Worm (Caenorhabditis elegans) whole organism, L1 larva: ENCODE measurements around the gene fbxa-6.

Experiments used
- aha-1 ChIP-seq: fragments of 150-350 bp; optimal IDR thresholded peaks from 2 replicates; lab custom pipeline; 2014; ENCODE audit warnings: missing biosample characterization, missing genetic modification characterization
- alr-1 ChIP-seq: fragments of 200-800 bp; sonication (Bioruptor generic); optimal IDR thresholded peaks from 2 replicates; lab custom pipeline; 2018; ENCODE audit warnings: borderline replicate concordance, mild to moderate bottlenecking, missing genetic modification characterization, missing compliant biosample characterization
- ama-1 ChIP-seq: fragments of 150-350 bp; optimal IDR thresholded peaks from 2 replicates; lab custom pipeline; 2014
- ceh-63 ChIP-seq: fragments of 200-800 bp; sonication (Bioruptor generic); optimal IDR thresholded peaks from 2 replicates; lab custom pipeline; 2018; ENCODE audit warnings: mild to moderate bottlenecking, missing genetic modification characterization, missing compliant biosample characterization
- ceh-82 ChIP-seq, 3 experiments: fragments of 150-350 bp in 1 of 3; sonication (generic microtip) in 2 of 3; optimal IDR thresholded peaks; 2 replicates each; lab custom pipeline; 2014 to 2017; ENCODE audit warnings: missing biosample characterization in 3 of 3, missing genetic modification characterization in 3 of 3
- ces-1 ChIP-seq: fragments of 150-350 bp; optimal IDR thresholded peaks from 2 replicates; lab custom pipeline; 2014; ENCODE audit warnings: missing biosample characterization, missing genetic modification reagents, missing genetic modification characterization
- dsc-1 ChIP-seq: sonication (generic microtip); optimal IDR thresholded peaks from 2 replicates; lab custom pipeline; 2016; ENCODE audit warnings: mild to moderate bottlenecking, missing genetic modification characterization, missing compliant biosample characterization
- efl-1 ChIP-seq, 4 experiments: fragments of 150-350 bp; optimal IDR thresholded peaks in 3 of 4; peaks in 1 of 4; 1 replicate in 1 of 4; 2 replicates in 3 of 4; lab custom pipeline; 2014; ENCODE audit warnings: missing biosample characterization in 2 of 4, missing genetic modification characterization in 2 of 4, missing genetic modification reagents in 2 of 4
- efl-3 ChIP-seq: fragments of 200-800 bp; sonication (Bioruptor generic); optimal IDR thresholded peaks from 2 replicates; lab custom pipeline; 2018; ENCODE audit warnings: mild to moderate bottlenecking, missing genetic modification characterization, missing compliant biosample characterization
- egl-13 ChIP-seq: sonication (generic microtip); optimal IDR thresholded peaks from 2 replicates; lab custom pipeline; 2016; ENCODE audit warnings: missing genotype, missing genetic modification reagents, missing genetic modification characterization, missing compliant biosample characterization
- elt-3 ChIP-seq, 6 experiments: fragments of 150-350 bp in 1 of 6; sonication (generic microtip); optimal IDR thresholded peaks; 2 replicates each; lab custom pipeline; 2017 to 2018; ENCODE audit warnings: missing biosample characterization in 6 of 6, missing genetic modification characterization in 6 of 6, inconsistent platforms in 1 of 6
- ets-5 ChIP-seq: fragments of 200-800 bp; sonication (Bioruptor generic); IDR thresholded peaks from 2 replicates; pipeline ENCODE4 v1.3.6; 2022; ENCODE audit warnings: missing genetic modification characterization, missing compliant biosample characterization
- fkh-10 ChIP-seq: sonication (generic microtip); optimal IDR thresholded peaks from 2 replicates; lab custom pipeline; 2017; ENCODE audit warnings: missing biosample characterization, missing genetic modification reagents, missing genetic modification characterization
- fkh-8 ChIP-seq: sonication (generic microtip); optimal IDR thresholded peaks from 2 replicates; lab custom pipeline; 2016; ENCODE audit warnings: mild to moderate bottlenecking, missing genetic modification characterization, missing compliant biosample characterization
- fos-1 ChIP-seq: fragments of 150-350 bp; optimal IDR thresholded peaks from 2 replicates; lab custom pipeline; 2014; ENCODE audit warnings: missing biosample characterization, missing genetic modification characterization
- grh-1 ChIP-seq: fragments of 200-800 bp; sonication (Bioruptor generic); IDR thresholded peaks from 2 replicates; pipeline ENCODE4 v1.3.6; 2022; ENCODE audit warnings: missing genetic modification reagents, missing genetic modification characterization, missing compliant biosample characterization
- hlh-17 ChIP-seq: fragments of 200-800 bp; sonication (Bioruptor generic); optimal IDR thresholded peaks from 2 replicates; lab custom pipeline; 2018; ENCODE audit warnings: missing genetic modification characterization, mild to moderate bottlenecking, missing compliant biosample characterization, moderate library complexity, borderline replicate concordance
- irx-1 ChIP-seq: sonication (generic microtip); optimal IDR thresholded peaks from 2 replicates; lab custom pipeline; 2016; ENCODE audit warnings: missing genetic modification characterization, missing compliant biosample characterization
- lin-13 ChIP-seq: fragments of 150-350 bp; optimal IDR thresholded peaks from 2 replicates; lab custom pipeline; 2014; ENCODE audit warnings: missing biosample characterization, missing genetic modification reagents, missing genetic modification characterization
- lin-14 ChIP-seq: fragments of 200-800 bp; sonication (Bioruptor generic); optimal IDR thresholded peaks from 2 replicates; lab custom pipeline; 2018; ENCODE audit warnings: mild to moderate bottlenecking, missing genetic modification characterization, moderate library complexity, missing compliant biosample characterization
- lin-39 ChIP-seq: fragments of 150-350 bp; optimal IDR thresholded peaks from 2 replicates; lab custom pipeline; 2014; ENCODE audit warnings: missing biosample characterization, missing genetic modification reagents, missing genetic modification characterization
- mab-9 ChIP-seq: fragments of 200-800 bp; sonication (Bioruptor generic); IDR thresholded peaks from 2 replicates; pipeline ENCODE4 v1.3.6; 2022; ENCODE audit warnings: missing genetic modification reagents, missing genetic modification characterization, missing compliant biosample characterization
- mef-2 ChIP-seq: fragments of 150-350 bp; optimal IDR thresholded peaks from 2 replicates; lab custom pipeline; 2014; ENCODE audit warnings: missing biosample characterization, missing genetic modification characterization
- nhr-11 ChIP-seq: fragments of 150-350 bp; optimal IDR thresholded peaks from 2 replicates; lab custom pipeline; 2014; ENCODE audit warnings: missing biosample characterization, missing genetic modification characterization
- nhr-19 ChIP-seq: fragments of 200-800 bp; sonication (Bioruptor generic); conservative IDR thresholded peaks from 2 replicates; pipeline ENCODE4 v1.3.6; 2022; ENCODE audit warnings: missing genetic modification characterization, missing compliant biosample characterization
- nhr-28 ChIP-seq: fragments of 150-350 bp; optimal IDR thresholded peaks from 2 replicates; lab custom pipeline; 2014; ENCODE audit warnings: missing biosample characterization, missing genetic modification characterization
- nhr-47 ChIP-seq: sonication (generic microtip); optimal IDR thresholded peaks from 2 replicates; lab custom pipeline; 2016; ENCODE audit warnings: mild to moderate bottlenecking, missing genetic modification characterization, moderate library complexity, missing compliant biosample characterization
- nhr-71 ChIP-seq: sonication (generic microtip); optimal IDR thresholded peaks from 2 replicates; lab custom pipeline; 2016; ENCODE audit warnings: mild to moderate bottlenecking, missing genetic modification characterization, moderate library complexity, missing compliant biosample characterization
- nhr-77 ChIP-seq: fragments of 150-350 bp; optimal IDR thresholded peaks from 2 replicates; lab custom pipeline; 2014; ENCODE audit warnings: missing biosample characterization, missing genetic modification characterization
- nhr-84 ChIP-seq: sonication (generic microtip); optimal IDR thresholded peaks from 2 replicates; lab custom pipeline; 2017; ENCODE audit warnings: missing biosample characterization, missing genetic modification characterization
- pag-3 ChIP-seq: sonication (generic microtip); optimal IDR thresholded peaks from 2 replicates; lab custom pipeline; 2017; ENCODE audit warnings: missing genetic modification characterization, mild to moderate bottlenecking, missing compliant biosample characterization, antibody characterized with exemption, borderline replicate concordance; ENCODE audit not compliant: insufficient read depth
- pqm-1 ChIP-seq: sonication (generic microtip); optimal IDR thresholded peaks from 3 replicates; lab custom pipeline; 2017; ENCODE audit warnings: missing biosample characterization, missing genetic modification characterization
- rnt-1 ChIP-seq: sonication (generic microtip); optimal IDR thresholded peaks from 2 replicates; lab custom pipeline; 2016; ENCODE audit warnings: mild to moderate bottlenecking, missing genetic modification characterization, moderate library complexity, missing compliant biosample characterization
- skn-1 ChIP-seq: fragments of 150-350 bp; optimal IDR thresholded peaks from 2 replicates; lab custom pipeline; 2014; ENCODE audit warnings: missing biosample characterization, missing genetic modification characterization
- snu-23 ChIP-seq: sonication (generic microtip); optimal IDR thresholded peaks from 2 replicates; lab custom pipeline; 2016; ENCODE audit warnings: missing genetic modification characterization, missing compliant biosample characterization
- sox-4 ChIP-seq: sonication (generic microtip); optimal IDR thresholded peaks from 2 replicates; lab custom pipeline; 2016; ENCODE audit warnings: missing genetic modification characterization, missing compliant biosample characterization
- swsn-7 ChIP-seq: sonication (generic microtip); optimal IDR thresholded peaks from 2 replicates; lab custom pipeline; 2016; ENCODE audit warnings: missing genetic modification characterization, missing compliant biosample characterization
- unc-130 ChIP-seq: fragments of 150-350 bp; optimal IDR thresholded peaks from 2 replicates; lab custom pipeline; 2017; ENCODE audit warnings: missing biosample characterization, missing genetic modification characterization, inconsistent platforms
- unc-30 ChIP-seq: sonication (generic microtip); optimal IDR thresholded peaks from 2 replicates; lab custom pipeline; 2017; ENCODE audit warnings: missing biosample characterization, missing genetic modification characterization
- unc-62 ChIP-seq: fragments of 150-350 bp; optimal IDR thresholded peaks from 2 replicates; lab custom pipeline; 2014; ENCODE audit warnings: missing biosample characterization, missing genetic modification reagents, missing genetic modification characterization
- unc-86 ChIP-seq: sonication (generic microtip); optimal IDR thresholded peaks from 2 replicates; lab custom pipeline; 2016; ENCODE audit warnings: missing genetic modification characterization, missing compliant biosample characterization
- unc-98 ChIP-seq: fragments of 200-800 bp; sonication (Bioruptor generic); IDR thresholded peaks from 2 replicates; pipeline ENCODE4 v1.3.6; 2022; ENCODE audit warnings: missing genetic modification characterization, missing compliant biosample characterization
- vab-15 ChIP-seq: sonication (generic microtip); optimal IDR thresholded peaks from 2 replicates; lab custom pipeline; 2017; ENCODE audit warnings: missing genotype, mild to moderate bottlenecking, missing genetic modification characterization, missing compliant biosample characterization
- zip-4 ChIP-seq: fragments of 200-800 bp; sonication (Bioruptor generic); optimal IDR thresholded peaks from 2 replicates; lab custom pipeline; 2018; ENCODE audit warnings: mild to moderate bottlenecking, missing genetic modification characterization, moderate library complexity, missing compliant biosample characterization
- ztf-11 ChIP-seq, 2 experiments: sonication (generic microtip); optimal IDR thresholded peaks; 2 replicates each; lab custom pipeline; 2016 to 2017; ENCODE audit warnings: missing genetic modification characterization in 2 of 2, missing biosample characterization in 1 of 2, missing compliant biosample characterization in 1 of 2
- ztf-4 ChIP-seq: fragments of 150-350 bp; optimal IDR thresholded peaks from 2 replicates; lab custom pipeline; 2014; ENCODE audit warnings: missing biosample characterization, missing genetic modification characterization

The fbxa-6 gene

ce11 chrIII:28841-29240 is 25.9 kb upstream of the fbxa-6 start:
- peak; percentile 62 for TF ChIP-seq dsc-1 (tag; lab: Kevin White, UChicago)
- TF ChIP-seq lin-13 (GFP tag; lab: Kevin White, UChicago), result no peak
- peak; percentile 23 for TF ChIP-seq nhr-71 (tag; lab: Kevin White, UChicago)
- TF ChIP-seq nhr-28 (tag; lab: Kevin White, UChicago), result no peak
- peak; percentile 57 for TF ChIP-seq fkh-8 (tag; lab: Kevin White, UChicago)
- TF ChIP-seq lin-14 (GFP tag; lab: Kevin White, UChicago), result peak; percentile 42
- TF ChIP-seq nhr-47 (tag; lab: Kevin White, UChicago), result peak; percentile 29
- TF ChIP-seq, all 84 proteins: peak for 5

- TF ChIP-seq unc-98 (GFP tag; lab: Robert Waterston, UW) (no peak), efl-3 (GFP tag; lab: Kevin White, UChicago) (no peak), nhr-28 (tag; lab: Kevin White, UChicago) (no peak), skn-1 (tag; lab: Kevin White, UChicago) (peak; percentile 35), ceh-63 (GFP tag; lab: Kevin White, UChicago) (no peak), ama-1 (no peak), ceh-82 (tag; optimal IDR thresholded peaks at IDR 0.05; lab: Kevin White, UChicago) (no peak), elt-3 (tag; optimal IDR thresholded peaks at IDR 0.05; lab: Kevin White, UChicago) (no peak), egl-13 (tag; lab: Kevin White, UChicago) (no peak), mab-9 (no peak), zip-4 (GFP tag; lab: Kevin White, UChicago) (no peak), ces-1 (GFP tag; lab: Kevin White, UChicago) (no peak), unc-30 (tag; lab: Kevin White, UChicago) (no peak), fkh-10 (no peak), grh-1 (GFP tag; lab: Robert Waterston, UW) (no peak), nhr-19 (GFP tag; lab: Robert Waterston, UW) (no peak), pag-3 (tag; lab: Kevin White, UChicago) (no peak), snu-23 (GFP tag; lab: Kevin White, UChicago) (no peak), nhr-77 (tag; lab: Kevin White, UChicago) (no peak), hlh-17 (GFP tag; lab: Kevin White, UChicago) (no peak), nhr-47 (tag; lab: Kevin White, UChicago) (peak; percentile 21), swsn-7 (tag; lab: Kevin White, UChicago) (no peak), alr-1 (tag; lab: Kevin White, UChicago) (no peak), unc-62 (GFP tag; lab: Kevin White, UChicago) (no peak), lin-39 (no peak), nhr-84 (tag; lab: Kevin White, UChicago) (no peak), rnt-1 (tag; lab: Kevin White, UChicago) (no peak), mef-2 (tag; lab: Kevin White, UChicago) (no peak), nhr-71 (tag; lab: Kevin White, UChicago) (peak; percentile 34), vab-15 (tag; lab: Kevin White, UChicago) (no peak), fos-1 (tag; lab: Kevin White, UChicago) (no peak), ets-5 (GFP tag; lab: Robert Waterston, UW) (no peak), efl-1 (optimal IDR thresholded peaks at IDR 0.05; lab: Kevin White, UChicago) (no peak), efl-1 (GFP tag; optimal IDR thresholded peaks at IDR 0.05 in 1 of 2; lab: Kevin White, UChicago) (no peak), dsc-1 (tag; lab: Kevin White, UChicago) (peak; percentile 47), lin-13 (GFP tag; lab: Kevin White, UChicago) (no peak), ztf-4 (no peak), unc-86 (tag; lab: Kevin White, UChicago) (no peak), aha-1 (tag; lab: Kevin White, UChicago) (no peak), pqm-1 (no peak), unc-130 (tag; lab: Kevin White, UChicago) (no peak), nhr-11 (tag; lab: Kevin White, UChicago) (no peak), sox-4 (tag; lab: Kevin White, UChicago) (peak; percentile 52), fkh-8 (tag; lab: Kevin White, UChicago) (peak; percentile 71), irx-1 (tag; lab: Kevin White, UChicago) (no peak), ztf-11 (tag; optimal IDR thresholded peaks at IDR 0.05; lab: Kevin White, UChicago) (no peak)
Observed at ce11 chrIII:27341-27947, 24.5 kb upstream of the fbxa-6 start.
